Worm (Caenorhabditis elegans): ENCODE measurements around the gene nhr-43.
A peak's percentile ranks its signal among the peaks of the same experiment; 100 is the strongest.

nhr-43 gene

DNA sequence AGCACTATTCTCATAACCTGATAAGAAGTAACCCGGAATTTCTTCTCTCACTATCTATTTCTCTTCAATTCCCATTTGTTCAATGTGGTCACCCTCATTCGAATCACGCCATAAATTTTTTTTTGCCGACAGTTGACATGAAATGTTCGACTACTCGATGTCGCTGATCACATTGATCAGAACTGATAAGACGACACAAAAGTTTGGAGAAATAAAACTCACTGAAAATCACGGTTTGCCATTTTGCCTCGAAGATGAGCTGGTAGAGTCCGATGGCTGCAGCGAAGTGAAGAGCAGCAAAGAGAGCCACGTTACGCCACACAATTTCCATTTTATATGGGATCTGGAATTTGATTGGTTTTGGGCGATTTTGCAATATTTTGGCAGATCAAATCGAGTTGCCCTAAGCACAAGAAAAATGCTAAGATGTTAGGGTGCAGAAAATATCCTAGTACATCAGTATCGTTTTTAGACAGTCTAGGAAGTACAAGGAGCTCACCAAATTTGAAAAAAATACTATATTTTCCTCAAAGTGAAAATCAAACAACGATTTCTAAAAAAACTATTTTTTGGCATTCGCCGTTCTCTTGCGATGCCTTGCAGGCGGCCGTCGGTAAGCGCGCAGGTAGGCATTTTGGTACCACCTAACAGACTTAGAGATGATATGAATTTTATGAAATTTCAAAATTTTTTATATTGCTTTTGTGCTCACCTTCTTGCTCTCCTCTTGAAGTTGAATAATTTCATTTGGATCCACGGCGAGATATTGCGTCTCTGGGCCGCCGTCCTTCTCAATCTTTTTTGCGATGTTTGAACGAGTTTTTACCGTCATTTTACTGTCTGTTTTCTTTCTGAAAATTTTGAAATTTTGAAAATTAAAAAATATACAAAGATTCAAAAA is 15.7 kb downstream of the nhr-43 start, which contains the start of gene fat-6 (continued):
- no peak for TF ChIP-seq nhr-12 (tag; optimal IDR thresholded peaks at IDR 0.05)
- no peak for TF ChIP-seq R02D3.7 (tag; optimal IDR thresholded peaks at IDR 0.05)

DNA sequence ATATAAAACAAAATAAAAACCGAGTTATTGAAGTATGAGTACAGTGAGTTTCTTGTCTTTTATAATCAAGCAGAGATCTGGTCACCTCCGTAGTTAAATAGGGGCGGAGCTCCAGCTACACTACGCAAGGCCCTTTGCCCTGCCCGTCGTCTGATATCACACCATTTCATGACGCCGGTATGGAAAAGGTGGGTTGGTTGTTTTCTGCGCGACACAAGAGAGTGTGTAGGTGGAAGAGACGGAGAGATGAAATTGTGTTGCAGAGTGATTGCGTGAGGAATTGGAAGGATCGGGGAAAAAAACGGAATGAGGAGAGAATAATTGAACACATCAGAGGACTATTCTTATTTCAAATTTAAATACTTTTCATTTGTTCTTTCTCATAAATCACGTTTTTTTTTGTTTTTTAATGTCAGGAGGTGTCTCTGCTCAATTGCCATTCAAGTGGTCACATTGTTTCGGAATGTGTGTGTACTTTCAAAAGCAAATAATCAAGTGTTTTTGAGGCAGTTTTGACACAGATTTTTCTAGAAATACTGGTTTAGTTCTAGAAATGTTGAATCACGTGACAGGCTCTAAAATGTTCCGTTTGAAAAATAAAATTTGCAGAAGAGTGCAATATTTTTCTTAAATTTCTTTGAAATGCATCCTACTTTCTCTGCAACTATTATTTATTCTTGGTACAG is 16.5 kb downstream of the nhr-43 start, which contains the start of gene ZK822.9:
Gene ZK822.9 (plus strand): TSS at position 180 of the 686 bp plus-strand sequence.
- TF ChIP-seq elt-2 (tag; optimal IDR thresholded peaks at IDR 0.05) (peak; percentile 69), egl-27 (tag; optimal IDR thresholded peaks at IDR 0.05) (peak; percentile 12), nhr-23 (tag; optimal IDR thresholded peaks at IDR 0.05) (peak; percentile 7), pqm-1 (tag; optimal IDR thresholded peaks at IDR 0.05) (peak; percentile 29), ceh-28 (tag; optimal IDR thresholded peaks at IDR 0.05) (no peak), ama-1 (optimal IDR thresholded peaks at IDR 0.05) (peak; percentile 42), R02D3.7 (tag; optimal IDR thresholded peaks at IDR 0.05) (no peak), pha-4 (tag; optimal IDR thresholded peaks at IDR 0.05) (peak; percentile 73), fkh-2 (tag; optimal IDR thresholded peaks at IDR 0.05) (no peak), zag-1 (tag; optimal IDR thresholded peaks at IDR 0.05) (no peak), ceh-9 (tag; optimal IDR thresholded peaks at IDR 0.05) (no peak)

DNA sequence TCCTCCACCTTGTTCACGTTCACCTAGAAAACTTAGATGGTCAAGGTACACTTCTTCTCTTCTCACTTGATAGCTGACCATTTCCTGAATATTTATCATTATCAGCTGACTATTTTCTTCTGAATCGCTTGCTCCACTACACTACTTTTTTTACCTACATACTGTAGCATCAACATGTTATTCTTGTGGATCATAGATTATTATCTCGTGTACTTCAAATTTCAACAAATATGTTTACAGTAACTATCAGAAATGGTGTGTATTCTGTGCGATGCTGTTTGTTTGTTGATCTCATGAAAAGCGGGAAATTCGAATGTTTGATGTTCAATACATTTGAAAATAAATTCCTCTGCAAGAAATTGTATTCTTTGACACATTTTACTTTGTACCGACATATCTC is 17.5 kb downstream of the nhr-43 start, which contains the start of gene ZK822.10:
Gene ZK822.10 (plus strand): TSS at position 231 of the 400 bp plus-strand sequence.
- TF ChIP-seq elt-1 (tag; optimal IDR thresholded peaks at IDR 0.05): no peak
- TF ChIP-seq elt-2 (tag; optimal IDR thresholded peaks at IDR 0.05): peak; percentile 83
- TF ChIP-seq fos-1 (tag; optimal IDR thresholded peaks at IDR 0.05): no peak
- peak; percentile 91 for TF ChIP-seq pqm-1 (tag; optimal IDR thresholded peaks at IDR 0.05)
- TF ChIP-seq pha-4 (tag; optimal IDR thresholded peaks at IDR 0.05): peak; percentile 88
- no peak for TF ChIP-seq nhr-28 (tag; optimal IDR thresholded peaks at IDR 0.05)
- peak; percentile 7 for TF ChIP-seq jun-1 (tag; optimal IDR thresholded peaks at IDR 0.05)
- TF ChIP-seq nhr-23 (tag; optimal IDR thresholded peaks at IDR 0.05): no peak
- peak; percentile 24 for TF ChIP-seq ceh-28 (tag; optimal IDR thresholded peaks at IDR 0.05)

DNA sequence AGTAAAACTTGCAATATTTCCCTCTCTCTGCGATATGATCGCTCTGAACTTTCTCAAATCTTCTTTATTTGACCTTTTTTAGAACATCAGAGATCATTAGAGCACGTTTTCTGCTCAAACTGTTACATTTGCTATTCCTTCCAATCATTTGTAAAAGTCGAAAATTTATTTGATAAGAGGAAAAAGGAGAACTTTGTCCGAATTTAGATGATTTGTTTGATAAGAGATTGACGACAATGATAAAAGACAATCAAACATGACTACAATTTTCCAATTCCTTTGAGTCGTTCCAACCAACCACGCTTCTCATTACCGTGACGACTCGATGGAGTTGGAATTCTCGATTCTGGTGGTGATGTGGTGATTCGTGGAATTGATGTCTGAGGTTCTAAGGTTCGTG is 18.5 kb downstream of the nhr-43 start:
- TF ChIP-seq ZK546.5 (tag; optimal IDR thresholded peaks at IDR 0.05) (no peak), nfya-1 (tag; optimal IDR thresholded peaks at IDR 0.05; ENCODE audit: insufficient read depth) (no peak), hmg-11 (tag; optimal IDR thresholded peaks at IDR 0.05) (no peak), eor-1 (tag; optimal IDR thresholded peaks at IDR 0.05) (no peak), elt-2 (tag; optimal IDR thresholded peaks at IDR 0.05) (peak; percentile 90), pha-4 (tag; optimal IDR thresholded peaks at IDR 0.05) (peak; percentile 44), ceh-28 (tag; optimal IDR thresholded peaks at IDR 0.05) (no peak), R02D3.7 (tag; optimal IDR thresholded peaks at IDR 0.05) (no peak), sea-2 (GFP tag; optimal IDR thresholded peaks at IDR 0.05) (no peak), fos-1 (tag; optimal IDR thresholded peaks at IDR 0.05) (no peak), mdl-1 (tag; optimal IDR thresholded peaks at IDR 0.05) (no peak), mml-1 (tag; optimal IDR thresholded peaks at IDR 0.05) (no peak), skn-1 (tag; optimal IDR thresholded peaks at IDR 0.05) (no peak), nhr-76 (tag; optimal IDR thresholded peaks at IDR 0.05) (no peak), unc-62 (GFP tag; optimal IDR thresholded peaks at IDR 0.05) (no peak), pqm-1 (tag; optimal IDR thresholded peaks at IDR 0.05) (peak; percentile 90), ceh-82 (tag; optimal IDR thresholded peaks at IDR 0.05) (no peak), daf-12 (tag; optimal IDR thresholded peaks at IDR 0.05) (no peak), ztf-11 (tag; optimal IDR thresholded peaks at IDR 0.05) (no peak), snpc-4 (tag; optimal IDR thresholded peaks at IDR 0.05) (no peak), tbx-2 (tag; optimal IDR thresholded peaks at IDR 0.05) (no peak), jun-1 (tag; optimal IDR thresholded peaks at IDR 0.05) (peak; percentile 1), fkh-10 (GFP tag; optimal IDR thresholded peaks at IDR 0.05) (no peak), nhr-28 (tag; optimal IDR thresholded peaks at IDR 0.05) (no peak), fkh-2 (tag; optimal IDR thresholded peaks at IDR 0.05) (no peak), lin-39 (tag; optimal IDR thresholded peaks at IDR 0.05) (no peak), zag-1 (tag; optimal IDR thresholded peaks at IDR 0.05) (no peak), lsy-12 (tag; optimal IDR thresholded peaks at IDR 0.05) (no peak), ama-1 (optimal IDR thresholded peaks at IDR 0.05) (no peak), ztf-4 (tag; optimal IDR thresholded peaks at IDR 0.05) (no peak)

Data from whole organism, L3 larva.